Fruit fly (Drosophila melanogaster) whole organism, embryonic: Measurements from ENCODE around the gene Mondo.

Experiments used
- CG10979 ChIP-seq: fragments of 200-800 bp; sonication (Bioruptor generic); optimal IDR thresholded peaks from 2 replicates; lab custom pipeline; 2018; ENCODE audit warnings: missing biosample characterization, mild to moderate bottlenecking, missing genetic modification characterization, moderate library complexity
- CG11456 ChIP-seq: fragments of 200-800 bp; sonication (Bioruptor generic); IDR thresholded peaks from 3 replicates; pipeline ENCODE4 v1.3.6; 2022; ENCODE audit warnings: missing biosample characterization, missing genetic modification characterization
- CG11504 ChIP-seq: fragments of 200-800 bp; sonication (Bioruptor generic); optimal IDR thresholded peaks from 3 replicates; lab custom pipeline; 2019; ENCODE audit warnings: missing biosample characterization, mild to moderate bottlenecking, missing genetic modification characterization, moderate library complexity
- CG12219 ChIP-seq: fragments of 200-800 bp; sonication (Bioruptor generic); optimal IDR thresholded peaks from 3 replicates; lab custom pipeline; 2018; ENCODE audit warnings: missing biosample characterization, mild to moderate bottlenecking, missing genetic modification characterization
- CG12769 ChIP-seq: fragments of 200-800 bp; sonication (Bioruptor generic); optimal IDR thresholded peaks from 2 replicates; lab custom pipeline; 2019; ENCODE audit warnings: missing biosample characterization, mild to moderate bottlenecking, missing genetic modification characterization, moderate library complexity
- CG13894 ChIP-seq: fragments of 200-800 bp; sonication (Bioruptor generic); optimal IDR thresholded peaks from 3 replicates; lab custom pipeline; 2018; ENCODE audit warnings: missing biosample characterization, mild to moderate bottlenecking, missing genetic modification characterization, moderate library complexity
- CG14441 ChIP-seq: fragments of 200-800 bp; sonication (Bioruptor generic); IDR thresholded peaks from 2 replicates; pipeline ENCODE4 v1.3.6; 2022; ENCODE audit warnings: missing biosample characterization, missing genetic modification characterization
- CG14710 ChIP-seq: fragments of 200-800 bp; sonication (Bioruptor generic); optimal IDR thresholded peaks from 3 replicates; lab custom pipeline; 2019; ENCODE audit warnings: missing biosample characterization, mild to moderate bottlenecking, missing genetic modification characterization, moderate library complexity
- CG17568 ChIP-seq: fragments of 200-800 bp; sonication (Bioruptor generic); optimal IDR thresholded peaks from 2 replicates; lab custom pipeline; 2018; ENCODE audit warnings: missing biosample characterization, mild to moderate bottlenecking, missing genetic modification characterization, moderate library complexity
- CG33557 ChIP-seq: fragments of 200-800 bp; sonication (Bioruptor generic); optimal IDR thresholded peaks from 2 replicates; lab custom pipeline; 2019; ENCODE audit warnings: missing biosample characterization, mild to moderate bottlenecking, missing genetic modification characterization, moderate library complexity
- CG3995 ChIP-seq: fragments of 200-800 bp; sonication (Bioruptor generic); optimal IDR thresholded peaks from 3 replicates; lab custom pipeline; 2016; ENCODE audit warnings: missing biosample characterization, missing genetic modification characterization
- CG4360 ChIP-seq: fragments of 200-800 bp; sonication (Bioruptor generic); IDR thresholded peaks from 2 replicates; pipeline ENCODE4 v1.3.6; 2022; ENCODE audit warnings: missing biosample characterization, missing genetic modification characterization
- CG7372 ChIP-seq: fragments of 200-800 bp; sonication (Bioruptor generic); IDR thresholded peaks from 2 replicates; pipeline ENCODE4 v1.3.6; 2022; ENCODE audit warnings: missing biosample characterization, missing genetic modification characterization
- CG7786 ChIP-seq: fragments of 200-800 bp; sonication (Bioruptor generic); optimal IDR thresholded peaks from 2 replicates; lab custom pipeline; 2016; ENCODE audit warnings: missing biosample characterization, missing genetic modification characterization
- CG7928 ChIP-seq: fragments of 200-800 bp; sonication (Bioruptor generic); optimal IDR thresholded peaks from 2 replicates; lab custom pipeline; 2017; ENCODE audit warnings: missing biosample characterization, mild to moderate bottlenecking, missing genetic modification characterization
- CG8765 ChIP-seq: fragments of 200-800 bp; sonication (Bioruptor generic); IDR thresholded peaks from 2 replicates; pipeline ENCODE4 v1.3.6; 2022; ENCODE audit warnings: missing biosample characterization, missing genetic modification characterization
- CG8944 ChIP-seq: fragments of 200-800 bp; sonication (Bioruptor generic); optimal IDR thresholded peaks from 3 replicates; lab custom pipeline; 2016; ENCODE audit warnings: missing biosample characterization, missing genetic modification characterization
- CG9437 ChIP-seq: fragments of 200-800 bp; sonication (Bioruptor generic); optimal IDR thresholded peaks from 2 replicates; lab custom pipeline; 2018; ENCODE audit warnings: missing biosample characterization, mild to moderate bottlenecking, missing genetic modification characterization
- CTCF ChIP-seq: fragments of 200-800 bp; sonication (Bioruptor generic); optimal IDR thresholded peaks from 2 replicates; lab custom pipeline; 2017; ENCODE audit warnings: missing biosample characterization, mild to moderate bottlenecking, missing genetic modification characterization, moderate library complexity
- Chrac-16 ChIP-seq: fragments of 200-800 bp; sonication (Bioruptor generic); optimal IDR thresholded peaks from 3 replicates; lab custom pipeline; 2016; ENCODE audit warnings: missing biosample characterization, missing genetic modification characterization
- CrebB ChIP-seq: fragments of 200-800 bp; sonication (Bioruptor generic); optimal IDR thresholded peaks from 3 replicates; lab custom pipeline; 2018; ENCODE audit warnings: missing biosample characterization, mild to moderate bottlenecking, missing genetic modification characterization
- Dll ChIP-seq: fragments of 200-800 bp; sonication (Bioruptor generic); IDR thresholded peaks from 4 replicates; pipeline ENCODE4 v1.3.6; 2022; ENCODE audit warnings: missing biosample characterization, missing genetic modification characterization; ENCODE audit not compliant: partially characterized antibody
- HLH3B ChIP-seq: fragments of 200-800 bp; sonication (Bioruptor generic); IDR thresholded peaks from 2 replicates; pipeline ENCODE4 v1.3.6; 2022; ENCODE audit warnings: missing biosample characterization, missing genetic modification characterization
- HmgD ChIP-seq: fragments of 200-800 bp; sonication (Bioruptor generic); optimal IDR thresholded peaks from 3 replicates; lab custom pipeline; 2016; ENCODE audit warnings: missing biosample characterization, missing genetic modification characterization
- Hr3 ChIP-seq: fragments of 200-800 bp; sonication (Bioruptor generic); optimal IDR thresholded peaks from 3 replicates; lab custom pipeline; 2016; ENCODE audit warnings: missing biosample characterization, missing genetic modification characterization
- Hr39 ChIP-seq: fragments of >200 bp; optimal IDR thresholded peaks from 2 replicates; lab custom pipeline; 2017
- Nf-YB ChIP-seq: fragments of 200-800 bp; sonication (Bioruptor generic); optimal IDR thresholded peaks from 3 replicates; lab custom pipeline; 2019; ENCODE audit warnings: missing biosample characterization, mild to moderate bottlenecking, missing genetic modification characterization, moderate library complexity
- Rfx ChIP-seq: fragments of 200-800 bp; sonication (Bioruptor generic); IDR thresholded peaks from 2 replicates; pipeline ENCODE4 v1.3.6; 2022; ENCODE audit warnings: missing biosample characterization, missing genetic modification characterization
- Scr ChIP-seq: fragments of 200-800 bp; sonication (Bioruptor generic); IDR thresholded peaks from 2 replicates; pipeline ENCODE4 v1.3.6; 2022; ENCODE audit warnings: missing biosample characterization, missing genetic modification characterization; ENCODE audit not compliant: partially characterized antibody
- abd-A ChIP-seq: fragments of 200-800 bp; sonication (Bioruptor generic); optimal IDR thresholded peaks from 3 replicates; lab custom pipeline; 2019; ENCODE audit warnings: missing biosample characterization, mild to moderate bottlenecking, missing genetic modification characterization, moderate library complexity
- aop ChIP-seq: fragments of 200-800 bp; sonication (Bioruptor generic); IDR thresholded peaks from 2 replicates; pipeline ENCODE4 v1.3.6; 2022; ENCODE audit warnings: missing biosample characterization, missing genetic modification characterization
- crc ChIP-seq: fragments of 200-800 bp; sonication (Bioruptor generic); optimal IDR thresholded peaks from 2 replicates; lab custom pipeline; 2016; ENCODE audit warnings: missing biosample characterization, missing genetic modification characterization
- disco-r ChIP-seq: fragments of 200-800 bp; sonication (Bioruptor generic); optimal IDR thresholded peaks from 2 replicates; lab custom pipeline; 2016; ENCODE audit warnings: missing biosample characterization, missing genetic modification characterization
- dm ChIP-seq: fragments of 200-800 bp; sonication (Bioruptor generic); optimal IDR thresholded peaks from 3 replicates; lab custom pipeline; 2016; ENCODE audit warnings: missing biosample characterization, missing genetic modification characterization
- dpn ChIP-seq, 2 experiments: fragments of 200-800 bp; sonication (Bioruptor generic); optimal IDR thresholded peaks; 3 replicates each; lab custom pipeline; 2016; ENCODE audit warnings: missing biosample characterization in 2 of 2, missing genetic modification characterization in 2 of 2
- en ChIP-seq: fragments of 200-800 bp; sonication (Bioruptor generic); optimal IDR thresholded peaks from 2 replicates; lab custom pipeline; 2016; ENCODE audit warnings: missing biosample characterization, missing genetic modification characterization
- eyg ChIP-seq: fragments of 200-800 bp; sonication (Bioruptor generic); optimal IDR thresholded peaks from 3 replicates; lab custom pipeline; 2016; ENCODE audit warnings: missing biosample characterization, missing genetic modification characterization
- fd3F ChIP-seq: fragments of 200-800 bp; sonication (Bioruptor generic); optimal IDR thresholded peaks from 2 replicates; lab custom pipeline; 2018; ENCODE audit warnings: missing biosample characterization, mild to moderate bottlenecking, missing genetic modification characterization, moderate library complexity
- h ChIP-seq: fragments of >200 bp; optimal IDR thresholded peaks from 2 replicates; lab custom pipeline; 2017
- jigr1 ChIP-seq: fragments of 200-800 bp; sonication (Bioruptor generic); IDR thresholded peaks from 3 replicates; pipeline ENCODE4 v1.3.6; 2022; ENCODE audit warnings: missing biosample characterization, missing genetic modification characterization
- ken ChIP-seq: fragments of 200-800 bp; sonication (Bioruptor generic); IDR thresholded peaks from 3 replicates; pipeline ENCODE4 v1.3.6; 2022; ENCODE audit warnings: missing biosample characterization, missing genetic modification characterization
- kni ChIP-seq: fragments of 200-800 bp; sonication (Bioruptor generic); optimal IDR thresholded peaks from 3 replicates; lab custom pipeline; 2017; ENCODE audit warnings: mild to moderate bottlenecking, missing biosample characterization, missing genetic modification reagents, missing genetic modification characterization
- nau ChIP-seq: fragments of 200-800 bp; sonication (Bioruptor generic); optimal IDR thresholded peaks from 3 replicates; lab custom pipeline; 2017; ENCODE audit warnings: missing biosample characterization, mild to moderate bottlenecking, missing genetic modification characterization, missing genetic modification reagents
- onecut ChIP-seq: fragments of 200-800 bp; sonication (Bioruptor generic); IDR thresholded peaks from 2 replicates; pipeline ENCODE4 v1.3.6; 2022; ENCODE audit warnings: missing biosample characterization, missing genetic modification characterization
- otp ChIP-seq: fragments of 200-800 bp; sonication (Bioruptor generic); IDR thresholded peaks from 3 replicates; pipeline ENCODE4, ENCODE4 v1.3.6; 2022; ENCODE audit warnings: missing biosample characterization, missing genetic modification characterization
- rib ChIP-seq: fragments of 200-800 bp; sonication (Bioruptor generic); IDR thresholded peaks from 2 replicates; pipeline ENCODE4 v1.3.6; 2022; ENCODE audit warnings: missing biosample characterization, missing genetic modification characterization
- schlank ChIP-seq: fragments of 200-800 bp; sonication (Bioruptor generic); optimal IDR thresholded peaks from 2 replicates; lab custom pipeline; 2018; ENCODE audit warnings: missing biosample characterization, mild to moderate bottlenecking, missing genetic modification characterization
- shn ChIP-seq: fragments of 200-800 bp; sonication (Bioruptor generic); optimal IDR thresholded peaks from 3 replicates; lab custom pipeline; 2016; ENCODE audit warnings: missing biosample characterization, missing genetic modification characterization
- sug ChIP-seq: fragments of 200-800 bp; optimal IDR thresholded peaks from 2 replicates; lab custom pipeline; 2019; ENCODE audit warnings: missing biosample characterization, mild to moderate bottlenecking, missing genetic modification characterization, moderate library complexity
- tap ChIP-seq: fragments of 200-800 bp; optimal IDR thresholded peaks from 3 replicates; lab custom pipeline; 2019; ENCODE audit warnings: missing biosample characterization, mild to moderate bottlenecking, missing genetic modification characterization, moderate library complexity
- tup ChIP-seq: fragments of 200-800 bp; sonication (Bioruptor generic); optimal IDR thresholded peaks from 2 replicates; lab custom pipeline; 2016; ENCODE audit warnings: missing biosample characterization, mild to moderate bottlenecking, missing genetic modification characterization, moderate library complexity
- unpg ChIP-seq: fragments of 200-800 bp; sonication (Bioruptor generic); optimal IDR thresholded peaks from 3 replicates; lab custom pipeline; 2018; ENCODE audit warnings: missing biosample characterization, mild to moderate bottlenecking, missing genetic modification characterization, moderate library complexity
- vvl ChIP-seq: fragments of 200-800 bp; sonication (Bioruptor generic); IDR thresholded peaks from 2 replicates; pipeline ENCODE4 v1.3.6; 2022; ENCODE audit warnings: missing biosample characterization, missing genetic modification characterization
- zfh2 ChIP-seq: fragments of 200-800 bp; sonication (Bioruptor generic); optimal IDR thresholded peaks from 2 replicates; lab custom pipeline; 2016; ENCODE audit warnings: missing biosample characterization, missing genetic modification characterization

Gene Mondo

DNA sequence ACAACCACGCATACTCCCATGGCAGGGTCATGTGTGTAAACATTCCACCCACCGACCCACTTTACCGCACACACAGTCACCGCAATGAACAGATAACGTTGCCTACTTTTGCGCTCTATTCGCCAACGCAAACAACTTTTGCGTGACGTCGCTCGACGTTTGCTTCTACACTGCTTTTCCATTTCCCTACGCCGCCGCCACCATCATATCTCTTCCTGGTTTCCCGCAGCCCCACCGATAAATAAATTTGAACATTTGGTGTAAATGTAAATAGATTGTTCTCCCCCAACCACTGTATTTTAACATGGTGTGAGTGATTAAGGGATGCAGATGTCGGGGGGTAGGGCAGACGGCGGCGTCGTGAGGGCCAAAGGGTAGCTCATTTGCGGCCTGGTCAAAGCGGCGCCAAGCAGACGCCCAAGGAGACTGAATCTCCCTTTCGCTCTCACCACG is 14.6 kb upstream of the Mondo start (continued):
- TF ChIP-seq CG8765 (GFP tag; lab: Robert Waterston, UW) (no peak), sug (tag; lab: Kevin White, UChicago) (no peak), h (lab: Kevin White, UChicago) (no peak), nau (GFP tag; lab: Kevin White, UChicago) (no peak), fd3F (GFP tag; lab: Kevin White, UChicago) (no peak), Chrac-16 (GFP tag; lab: Kevin White, UChicago) (no peak), tup (GFP tag; lab: Kevin White, UChicago) (no peak), CG13894 (tag; lab: Kevin White, UChicago) (no peak), Scr (GFP tag; lab: Robert Waterston, UW) (no peak), Rfx (no peak), CG4360 (no peak), CG14710 (tag; lab: Kevin White, UChicago) (no peak), HLH3B (no peak), CG12219 (GFP tag; lab: Kevin White, UChicago) (no peak), zfh2 (GFP tag; lab: Kevin White, UChicago) (no peak), ken (GFP tag; lab: Robert Waterston, UW) (no peak), kni (GFP tag; lab: Kevin White, UChicago) (no peak), abd-A (peak; percentile 69), shn (GFP tag; lab: Kevin White, UChicago) (no peak), CG11456 (GFP tag; lab: Robert Waterston, UW) (no peak), otp (GFP tag; lab: Robert Waterston, UW) (no peak), aop (GFP tag; lab: Robert Waterston, UW) (no peak), CG7372 (GFP tag; lab: Robert Waterston, UW) (no peak), eyg (GFP tag; lab: Kevin White, UChicago) (no peak), rib (no peak), CG12769 (tag; lab: Kevin White, UChicago) (peak; percentile 60), CG17568 (GFP tag; lab: Kevin White, UChicago) (no peak), HmgD (GFP tag; lab: Kevin White, UChicago) (no peak), CTCF (GFP tag; lab: Kevin White, UChicago) (peak; percentile 10), schlank (tag; lab: Kevin White, UChicago) (no peak), Dll (GFP tag; lab: Robert Waterston, UW) (no peak), CG8944 (no peak), dm (GFP tag; lab: Kevin White, UChicago) (no peak), crc (GFP tag; lab: Kevin White, UChicago) (no peak), tap (tag; lab: Kevin White, UChicago) (peak; percentile 65), onecut (no peak), Nf-YB (GFP tag; lab: Kevin White, UChicago) (no peak), CG7786 (GFP tag; lab: Kevin White, UChicago) (no peak), unpg (GFP tag; lab: Kevin White, UChicago) (no peak), CG14441 (GFP tag; lab: Robert Waterston, UW) (no peak), CG9437 (GFP tag; lab: Kevin White, UChicago) (peak; percentile 36), CG10979 (tag; lab: Kevin White, UChicago) (no peak), dpn (GFP tag; optimal IDR thresholded peaks at IDR 0.05; lab: Kevin White, UChicago) (no peak), Hr39 (lab: Kevin White, UChicago) (no peak), Hr3 (GFP tag; lab: Kevin White, UChicago) (no peak), CG33557 (no peak), CG11504 (tag; lab: Kevin White, UChicago) (peak; percentile 44), disco-r (no peak), CG3995 (GFP tag; lab: Kevin White, UChicago) (no peak), CG7928 (GFP tag; lab: Kevin White, UChicago) (no peak), jigr1 (GFP tag; lab: Robert Waterston, UW) (no peak), vvl (GFP tag; lab: Robert Waterston, UW) (no peak), CrebB (tag; lab: Kevin White, UChicago) (no peak), en (GFP tag; lab: Kevin White, UChicago) (no peak)
